Worm (Caenorhabditis elegans): ENCODE data around the gene C09E8.6.

DNA sequence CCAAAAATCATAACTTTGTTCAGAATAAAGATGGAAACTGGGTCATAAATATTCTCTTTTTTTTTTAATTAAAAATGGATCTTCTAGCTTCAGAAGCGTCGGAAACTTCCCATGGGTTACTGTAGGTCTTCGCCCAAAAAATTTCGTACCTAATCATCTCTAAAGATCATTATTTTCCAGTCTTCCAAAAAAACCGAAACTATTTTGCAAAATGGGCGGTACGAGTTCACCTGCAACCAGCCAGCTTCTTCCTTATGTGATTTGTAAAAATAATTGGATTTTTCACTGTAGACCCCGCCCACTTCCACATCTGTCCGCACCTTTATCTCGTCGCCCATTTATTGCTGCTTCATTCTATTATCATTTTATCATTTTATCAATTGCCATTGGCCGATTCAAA is 9.9 kb upstream of the C09E8.6 start, which contains the start of gene mlt-10:
- TF ChIP-seq B0310.2 (tag; optimal IDR thresholded peaks at IDR 0.05): no peak
- no peak for TF ChIP-seq hmbx-1 (tag; optimal IDR thresholded peaks at IDR 0.05)
- no peak for TF ChIP-seq ceh-13 (GFP tag; optimal IDR thresholded peaks at IDR 0.05)
- TF ChIP-seq ama-1 (optimal IDR thresholded peaks at IDR 0.05): no peak
- no peak for TF ChIP-seq ets-7 (tag; optimal IDR thresholded peaks at IDR 0.05)
- no peak for TF ChIP-seq tbx-37 (GFP tag; conservative IDR thresholded peaks at IDR 0.05)
- TF ChIP-seq flt-1 (GFP tag; IDR thresholded peaks at IDR 0.05): no peak
- TF ChIP-seq hnd-1 (tag; optimal IDR thresholded peaks at IDR 0.05): no peak
- no peak for TF ChIP-seq pes-1 (GFP tag; IDR thresholded peaks at IDR 0.05)
